Worm (Caenorhabditis elegans) whole organism, L2 larva: Measurements from ENCODE around the gene kel-10.

Experiments used
- C34F6.9 ChIP-seq: fragments of 150-350 bp; optimal IDR thresholded peaks from 2 replicates; lab custom pipeline; 2014; ENCODE audit warnings: missing biosample characterization, missing genetic modification characterization
- F13H6.1 ChIP-seq: sonication (generic microtip); optimal IDR thresholded peaks from 2 replicates; lab custom pipeline; 2016; ENCODE audit warnings: missing genetic modification characterization, missing compliant biosample characterization
- R02D3.7 ChIP-seq: fragments of 150-350 bp; optimal IDR thresholded peaks from 2 replicates; lab custom pipeline; 2014; ENCODE audit warnings: missing biosample characterization, missing genetic modification characterization
- Y55F3AM.14 ChIP-seq: fragments of 200-800 bp; sonication (Bioruptor generic); optimal IDR thresholded peaks from 2 replicates; lab custom pipeline; 2018; ENCODE audit warnings: mild to moderate bottlenecking, missing genetic modification characterization, missing compliant biosample characterization
- blmp-1 ChIP-seq: sonication (generic microtip); optimal IDR thresholded peaks from 2 replicates; lab custom pipeline; 2017; ENCODE audit warnings: missing genetic modification characterization, mild to moderate bottlenecking, missing compliant biosample characterization, antibody characterized with exemption, moderate library complexity; ENCODE audit not compliant: insufficient read depth
- crh-2 ChIP-seq: sonication (generic microtip); optimal IDR thresholded peaks from 2 replicates; lab custom pipeline; 2017; ENCODE audit warnings: missing biosample characterization, missing genetic modification characterization
- egl-27 ChIP-seq: sonication (generic microtip); optimal IDR thresholded peaks from 3 replicates; lab custom pipeline; 2017; ENCODE audit warnings: missing biosample characterization, missing genetic modification reagents, missing genetic modification characterization
- elt-3 ChIP-seq: sonication (generic microtip); optimal IDR thresholded peaks from 2 replicates; lab custom pipeline; 2017; ENCODE audit warnings: missing biosample characterization, missing genetic modification characterization
- fos-1 ChIP-seq: fragments of 150-350 bp; optimal IDR thresholded peaks from 2 replicates; lab custom pipeline; 2014; ENCODE audit warnings: missing biosample characterization, missing genetic modification characterization
- gmeb-1 ChIP-seq: fragments of 150-350 bp; optimal IDR thresholded peaks from 2 replicates; lab custom pipeline; 2014; ENCODE audit warnings: missing biosample characterization, missing genetic modification characterization
- lin-11 ChIP-seq: fragments of 150-350 bp; sonication (generic microtip); optimal IDR thresholded peaks from 2 replicates; lab custom pipeline; 2014; ENCODE audit warnings: missing biosample characterization, missing genetic modification characterization, inconsistent platforms, mixed read lengths
- lsy-2 ChIP-seq, 2 experiments: fragments of 150-350 bp in 1 of 2; sonication (generic microtip) in 1 of 2; optimal IDR thresholded peaks; 2 replicates each; lab custom pipeline; 2014 to 2017; ENCODE audit warnings: missing biosample characterization in 2 of 2, missing genetic modification characterization in 2 of 2
- mbf-1 ChIP-seq: sonication (generic microtip); optimal IDR thresholded peaks from 2 replicates; lab custom pipeline; 2017; ENCODE audit warnings: missing biosample characterization, missing genetic modification characterization
- nhr-129 ChIP-seq: fragments of 150-350 bp; optimal IDR thresholded peaks from 2 replicates; lab custom pipeline; 2014; ENCODE audit warnings: missing biosample characterization, missing genetic modification characterization
- nhr-23 ChIP-seq: fragments of 150-350 bp; optimal IDR thresholded peaks from 2 replicates; lab custom pipeline; 2014; ENCODE audit warnings: missing biosample characterization, missing genetic modification reagents, missing genetic modification characterization
- nhr-237 ChIP-seq: fragments of 150-350 bp; optimal IDR thresholded peaks from 2 replicates; lab custom pipeline; 2014; ENCODE audit warnings: missing biosample characterization, missing genetic modification characterization
- nhr-25 ChIP-seq: fragments of 150-350 bp; sonication (generic microtip); optimal IDR thresholded peaks from 3 replicates; lab custom pipeline; 2014; ENCODE audit warnings: missing biosample characterization, missing genetic modification characterization
- nhr-6 ChIP-seq: fragments of 150-350 bp; optimal IDR thresholded peaks from 2 replicates; lab custom pipeline; 2014; ENCODE audit warnings: missing biosample characterization, missing genetic modification characterization
- nhr-77 ChIP-seq: fragments of 150-350 bp; optimal IDR thresholded peaks from 2 replicates; lab custom pipeline; 2014; ENCODE audit warnings: missing biosample characterization, missing genetic modification characterization
- peb-1 ChIP-seq: fragments of 150-350 bp; optimal IDR thresholded peaks from 2 replicates; lab custom pipeline; 2014; ENCODE audit warnings: missing biosample characterization, missing genetic modification characterization
- sma-9 ChIP-seq, 2 experiments: fragments of 150-350 bp in 1 of 2; sonication (generic microtip) in 1 of 2; optimal IDR thresholded peaks; 2 replicates each; lab custom pipeline; 2014 to 2016; ENCODE audit warnings: missing genetic modification characterization in 2 of 2, mild to moderate bottlenecking in 1 of 2, missing biosample characterization in 1 of 2, missing compliant biosample characterization in 1 of 2, missing genetic modification reagents in 1 of 2, moderate library complexity in 1 of 2
- snpc-4 ChIP-seq: fragments of 150-350 bp; optimal IDR thresholded peaks from 2 replicates; lab custom pipeline; 2014; ENCODE audit warnings: missing biosample characterization, missing genetic modification characterization
- unc-55 ChIP-seq: fragments of 150-350 bp; sonication (generic microtip); optimal IDR thresholded peaks from 3 replicates; lab custom pipeline; 2014; ENCODE audit warnings: missing biosample characterization, missing genetic modification reagents, missing genetic modification characterization
- unc-62 ChIP-seq: fragments of 150-350 bp; optimal IDR thresholded peaks from 2 replicates; lab custom pipeline; 2014; ENCODE audit warnings: missing biosample characterization, missing genetic modification reagents, missing genetic modification characterization
- zag-1 ChIP-seq: fragments of 150-350 bp; optimal IDR thresholded peaks from 2 replicates; lab custom pipeline; 2014; ENCODE audit warnings: missing biosample characterization, missing genetic modification characterization
- ztf-11 ChIP-seq: sonication (generic microtip); optimal IDR thresholded peaks from 2 replicates; lab custom pipeline; 2017; ENCODE audit warnings: missing biosample characterization, missing genetic modification characterization

The kel-10 gene

ce11 chrIII:10140732-10141131 is 39.5 kb upstream of the kel-10 start, which contains the start of gene K08E5.6:
TSS of gene K08E5.6 (plus strand) at chrIII:10141032.
- no peak for TF ChIP-seq Y55F3AM.14 (GFP tag; lab: Kevin White, UChicago)

ce11 chrIII:10136778-10137177 is 35.5 kb upstream of the kel-10 start, which contains the start of gene ZK1128.7:
TSS of gene ZK1128.7 (plus strand) at chrIII:10137006.
- TF ChIP-seq R02D3.7 (tag; lab: Kevin White, UChicago) (no peak), unc-62 (GFP tag; lab: Kevin White, UChicago) (no peak), lsy-2 (tag; optimal IDR thresholded peaks at IDR 0.05; lab: Kevin White, UChicago) (peak in 1 of 2 experiments; percentile 30), zag-1 (tag; lab: Kevin White, UChicago) (no peak), ztf-11 (tag; lab: Kevin White, UChicago) (no peak), unc-55 (GFP tag; lab: Kevin White, UChicago) (peak; percentile 36), blmp-1 (tag; lab: Kevin White, UChicago) (peak; percentile 22), C34F6.9 (tag; lab: Kevin White, UChicago) (peak; percentile 15), mbf-1 (tag; lab: Kevin White, UChicago) (no peak), F13H6.1 (tag; lab: Kevin White, UChicago) (peak; percentile 43), sma-9 (GFP tag; optimal IDR thresholded peaks at IDR 0.05; lab: Kevin White, UChicago) (peak; percentile 20), sma-9 (tag; optimal IDR thresholded peaks at IDR 0.05; lab: Kevin White, UChicago) (no peak), fos-1 (tag; lab: Kevin White, UChicago) (no peak), nhr-129 (no peak)

ce11 chrIII:10134517-10134916 is 33.3 kb upstream of the kel-10 start:
- TF ChIP-seq fos-1 (tag; lab: Kevin White, UChicago) = peak; percentile 88
- peak; percentile 38 for TF ChIP-seq crh-2 (tag; lab: Kevin White, UChicago)
- no peak for TF ChIP-seq ztf-11 (tag; lab: Kevin White, UChicago)
- TF ChIP-seq peb-1 (tag; lab: Kevin White, UChicago) = no peak

ce11 chrIII:10132495-10133450 is 31.5 kb upstream of the kel-10 start:
- TF ChIP-seq nhr-237 (tag; lab: Kevin White, UChicago) (no peak), fos-1 (tag; lab: Kevin White, UChicago) (peak; percentile 46), egl-27 (tag; lab: Kevin White, UChicago) (peak; percentile 7), crh-2 (tag; lab: Kevin White, UChicago) (peak; percentile 8), zag-1 (tag; lab: Kevin White, UChicago) (no peak), nhr-25 (tag; lab: Kevin White, UChicago) (peak; percentile 42), lsy-2 (tag; optimal IDR thresholded peaks at IDR 0.05; lab: Kevin White, UChicago) (peak in 1 of 2 experiments; percentile 25), blmp-1 (tag; lab: Kevin White, UChicago) (peak; percentile 45), nhr-6 (tag; lab: Kevin White, UChicago) (no peak), elt-3 (tag; lab: Kevin White, UChicago) (no peak), nhr-23 (tag; lab: Kevin White, UChicago) (no peak), Y55F3AM.14 (GFP tag; lab: Kevin White, UChicago) (peak; percentile 20), lin-11 (tag; lab: Kevin White, UChicago) (no peak), gmeb-1 (tag; lab: Kevin White, UChicago) (peak; percentile 43)

- TF ChIP-seq nhr-77 (tag; lab: Kevin White, UChicago) = no peak
- TF ChIP-seq sma-9 (GFP tag; optimal IDR thresholded peaks at IDR 0.05; lab: Kevin White, UChicago) = peak; percentile 35
- TF ChIP-seq sma-9 (tag; optimal IDR thresholded peaks at IDR 0.05; lab: Kevin White, UChicago) = no peak
- TF ChIP-seq nhr-129 = peak; percentile 19
- no peak for TF ChIP-seq snpc-4 (tag; lab: Kevin White, UChicago)
- peak in 1 of 2 experiments; percentile 34 for TF ChIP-seq lsy-2 (tag; optimal IDR thresholded peaks at IDR 0.05; lab: Kevin White, UChicago)
- peak; percentile 26 for TF ChIP-seq unc-55 (GFP tag; lab: Kevin White, UChicago)
These were observed 25.1 kb upstream of the kel-10 start for ce11 chrIII:10126375-10126774.
